Worm (Caenorhabditis elegans) whole organism, L3 larva: ENCODE measurements around the gene F27B3.8.

Experiments
- R02D3.7 ChIP-seq: fragments of 150-350 bp; optimal IDR thresholded peaks from 2 replicates; lab custom pipeline; 2014; ENCODE audit warnings: missing biosample characterization, missing genetic modification characterization
- ZK546.5 ChIP-seq: sonication (generic microtip); optimal IDR thresholded peaks from 2 replicates; lab custom pipeline; 2017; ENCODE audit warnings: missing biosample characterization, missing genetic modification characterization
- ama-1 ChIP-seq: fragments of 150-350 bp; optimal IDR thresholded peaks from 2 replicates; lab custom pipeline; 2018
- ceh-16 ChIP-seq: sonication (generic microtip); optimal IDR thresholded peaks from 2 replicates; lab custom pipeline; 2017; ENCODE audit warnings: missing biosample characterization, missing genetic modification characterization
- ceh-28 ChIP-seq: fragments of 150-350 bp; optimal IDR thresholded peaks from 2 replicates; lab custom pipeline; 2014; ENCODE audit warnings: missing biosample characterization, missing genetic modification reagents, missing genetic modification characterization
- daf-12 ChIP-seq: fragments of 150-350 bp; optimal IDR thresholded peaks from 2 replicates; lab custom pipeline; 2014; ENCODE audit warnings: missing biosample characterization, missing genetic modification reagents, missing genetic modification characterization
- egl-5 ChIP-seq: fragments of 150-350 bp; optimal IDR thresholded peaks from 2 replicates; lab custom pipeline; 2017; ENCODE audit warnings: missing biosample characterization, missing genetic modification reagents, missing genetic modification characterization, inconsistent platforms
- elt-1 ChIP-seq: fragments of 150-350 bp; optimal IDR thresholded peaks from 2 replicates; lab custom pipeline; 2014; ENCODE audit warnings: missing biosample characterization, missing genetic modification characterization
- elt-2 ChIP-seq: sonication (generic microtip); optimal IDR thresholded peaks from 2 replicates; lab custom pipeline; 2016; ENCODE audit warnings: missing genetic modification reagents, mild to moderate bottlenecking, missing genetic modification characterization, missing compliant biosample characterization
- elt-3 ChIP-seq, 3 experiments: fragments of 150-350 bp in 1 of 3; sonication (generic microtip) in 2 of 3; optimal IDR thresholded peaks; 2 replicates in 2 of 3; 4 replicates in 1 of 3; lab custom pipeline; 2014 to 2017; ENCODE audit warnings: missing biosample characterization in 3 of 3, missing genetic modification characterization in 3 of 3
- eor-1 ChIP-seq, 2 experiments: fragments of 150-350 bp; optimal IDR thresholded peaks; 2 replicates each; lab custom pipeline; 2014 to 2018; ENCODE audit warnings: missing biosample characterization in 2 of 2, missing genetic modification characterization in 2 of 2
- fkh-10 ChIP-seq: sonication (generic microtip); optimal IDR thresholded peaks from 2 replicates; lab custom pipeline; 2017; ENCODE audit warnings: missing biosample characterization, missing genetic modification reagents, missing genetic modification characterization
- fkh-2 ChIP-seq: fragments of 150-350 bp; optimal IDR thresholded peaks from 2 replicates; lab custom pipeline; 2014; ENCODE audit warnings: missing biosample characterization, missing genetic modification reagents, missing genetic modification characterization
- fos-1 ChIP-seq: fragments of 150-350 bp; optimal IDR thresholded peaks from 2 replicates; lab custom pipeline; 2014; ENCODE audit warnings: missing biosample characterization, missing genetic modification characterization
- hmg-11 ChIP-seq: sonication (generic microtip); optimal IDR thresholded peaks from 2 replicates; lab custom pipeline; 2016; ENCODE audit warnings: missing genetic modification characterization, missing compliant biosample characterization
- jun-1 ChIP-seq: fragments of 150-350 bp; optimal IDR thresholded peaks from 2 replicates; lab custom pipeline; 2014; ENCODE audit warnings: missing biosample characterization, missing genetic modification reagents, missing genetic modification characterization
- lin-15B ChIP-seq: fragments of 150-350 bp; optimal IDR thresholded peaks from 2 replicates; lab custom pipeline; 2014; ENCODE audit warnings: missing biosample characterization, missing genetic modification characterization
- lin-39 ChIP-seq: fragments of 150-350 bp; optimal IDR thresholded peaks from 2 replicates; lab custom pipeline; 2018; ENCODE audit warnings: missing biosample characterization, missing genetic modification reagents, missing genetic modification characterization
- mml-1 ChIP-seq: fragments of 150-350 bp; sonication (generic microtip); optimal IDR thresholded peaks from 3 replicates; lab custom pipeline; 2014; ENCODE audit warnings: missing biosample characterization, missing genetic modification characterization
- nfya-1 ChIP-seq: sonication (generic microtip); optimal IDR thresholded peaks from 2 replicates; lab custom pipeline; 2017; ENCODE audit warnings: missing genetic modification characterization, mild to moderate bottlenecking, missing compliant biosample characterization, antibody characterized with exemption, moderate library complexity; ENCODE audit not compliant: insufficient read depth
- nhr-12 ChIP-seq: fragments of 150-350 bp; optimal IDR thresholded peaks from 2 replicates; lab custom pipeline; 2014; ENCODE audit warnings: missing biosample characterization, missing genetic modification characterization
- nhr-25 ChIP-seq: sonication (generic microtip); optimal IDR thresholded peaks from 2 replicates; lab custom pipeline; 2017; ENCODE audit warnings: missing biosample characterization, missing genetic modification characterization
- nhr-43 ChIP-seq: sonication (generic microtip); optimal IDR thresholded peaks from 2 replicates; lab custom pipeline; 2016; ENCODE audit warnings: mild to moderate bottlenecking, missing genetic modification characterization, missing compliant biosample characterization; ENCODE audit not compliant: poor library complexity, severe bottlenecking
- nhr-77 ChIP-seq: fragments of 150-350 bp; optimal IDR thresholded peaks from 2 replicates; lab custom pipeline; 2014; ENCODE audit warnings: missing biosample characterization, missing genetic modification characterization
- pha-4 ChIP-seq: fragments of 150-350 bp; optimal IDR thresholded peaks from 2 replicates; lab custom pipeline; 2014; ENCODE audit warnings: missing biosample characterization, missing genetic modification reagents, missing genetic modification characterization
- skn-1 ChIP-seq: fragments of 150-350 bp; optimal IDR thresholded peaks from 2 replicates; lab custom pipeline; 2014; ENCODE audit warnings: missing biosample characterization, missing genetic modification characterization
- snpc-4 ChIP-seq: fragments of 150-350 bp; optimal IDR thresholded peaks from 2 replicates; lab custom pipeline; 2014; ENCODE audit warnings: missing biosample characterization, missing genetic modification characterization
- tbx-2 ChIP-seq: sonication (generic microtip); optimal IDR thresholded peaks from 2 replicates; lab custom pipeline; 2016; ENCODE audit warnings: mild to moderate bottlenecking, missing genetic modification characterization, missing compliant biosample characterization
- unc-39 ChIP-seq: sonication (generic microtip); optimal IDR thresholded peaks from 4 replicates; lab custom pipeline; 2017; ENCODE audit warnings: missing biosample characterization, missing genetic modification characterization
- ztf-11 ChIP-seq: fragments of 150-350 bp; optimal IDR thresholded peaks from 2 replicates; lab custom pipeline; 2014; ENCODE audit warnings: missing biosample characterization, missing genetic modification characterization
- ztf-4 ChIP-seq: fragments of 150-350 bp; optimal IDR thresholded peaks from 2 replicates; lab custom pipeline; 2014; ENCODE audit warnings: missing biosample characterization, missing genetic modification characterization

The F27B3.8 gene

DNA sequence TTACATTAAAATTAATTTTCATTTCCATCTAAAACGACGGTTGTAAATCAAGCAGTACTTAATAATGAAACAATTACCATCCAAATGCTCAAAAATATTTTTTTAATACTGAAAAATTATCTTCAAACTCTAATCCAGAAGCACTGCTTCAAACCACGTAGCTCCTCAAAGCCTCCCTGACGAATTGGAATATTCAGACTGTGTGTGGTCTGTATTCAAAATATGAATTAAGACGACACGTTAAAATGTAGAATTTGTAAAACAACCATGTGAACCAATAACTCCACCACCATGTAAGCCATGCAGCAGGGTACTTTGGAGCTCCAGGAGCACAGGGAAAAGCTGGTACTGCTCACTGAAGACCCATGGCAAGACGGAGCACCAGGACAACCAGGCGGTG, at the start of gene F27B3.8:
TSS of gene F27B3.8 (plus strand) at position 301 of the 400 bp plus-strand sequence.
- TF ChIP-seq ztf-11 (tag; lab: Kevin White, UChicago) (no peak), eor-1 (tag; optimal IDR thresholded peaks at IDR 0.05; lab: Kevin White, UChicago) (no peak), unc-39 (tag; lab: Kevin White, UChicago) (no peak), ceh-16 (tag; lab: Kevin White, UChicago) (no peak), ceh-28 (tag; lab: Kevin White, UChicago) (no peak), fkh-2 (tag; lab: Kevin White, UChicago) (no peak), elt-2 (tag; lab: Kevin White, UChicago) (no peak), R02D3.7 (tag; lab: Kevin White, UChicago) (no peak), nhr-25 (no peak), jun-1 (tag; lab: Kevin White, UChicago) (no peak), elt-3 (tag; optimal IDR thresholded peaks at IDR 0.05; lab: Kevin White, UChicago) (no peak), fos-1 (tag; lab: Kevin White, UChicago) (no peak), nhr-43 (no peak), pha-4 (tag; lab: Kevin White, UChicago) (no peak), mml-1 (no peak), nhr-77 (no peak), skn-1 (tag; lab: Kevin White, UChicago) (no peak), egl-5 (tag; lab: Kevin White, UChicago) (no peak), ztf-4 (tag; lab: Kevin White, UChicago) (no peak), lin-39 (no peak)

- TF ChIP-seq hmg-11 (tag; lab: Kevin White, UChicago) (no peak), unc-39 (tag; lab: Kevin White, UChicago) (no peak), elt-2 (tag; lab: Kevin White, UChicago) (no peak), ztf-11 (tag; lab: Kevin White, UChicago) (no peak)
These were observed 48.4 kb upstream of the F27B3.8 start, which contains the start of gene C09E7.11 for ce11 chrIII:6531099-6531498. Gene C09E7.11 (plus strand): TSS chrIII:6531399.

ce11 chrIII:6532647-6533046, 46.9 kb upstream of the F27B3.8 start, which contains the start of gene srxa-5:
Gene srxa-5 (plus strand): TSS chrIII:6532947.
- TF ChIP-seq daf-12 (tag; lab: Kevin White, UChicago) (no peak), nhr-12 (tag; lab: Kevin White, UChicago) (no peak)

DNA sequence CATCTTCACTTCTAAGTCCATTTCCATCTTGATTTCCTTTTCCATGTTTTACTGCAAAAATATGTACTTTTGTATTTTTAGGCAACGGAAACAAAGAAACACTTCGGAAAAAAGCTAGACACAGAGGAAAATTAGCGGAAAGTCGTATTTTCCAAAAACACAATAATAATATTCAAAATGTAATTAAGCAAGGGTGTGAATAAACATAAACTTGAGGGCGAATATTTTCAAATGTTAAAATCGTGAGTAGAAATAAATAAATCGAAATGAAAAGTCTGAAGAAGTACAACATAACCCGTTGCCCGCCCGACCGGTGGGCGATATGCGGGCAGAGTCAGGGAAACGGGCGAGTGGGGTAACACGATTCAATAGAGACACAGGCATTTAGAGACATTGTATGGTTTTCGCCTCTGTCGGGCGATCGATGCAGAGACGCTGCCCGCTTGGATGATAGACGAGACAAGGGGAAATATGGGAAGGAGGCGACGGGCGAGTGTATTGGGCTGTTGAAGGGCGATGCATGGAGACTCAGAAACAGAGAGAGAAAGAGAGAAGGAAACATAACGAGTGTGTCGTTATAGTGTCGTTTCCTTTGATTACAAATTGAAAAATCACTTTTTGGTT, 42.4 kb upstream of the F27B3.8 start, which contains the start of gene C09E7.4:
TSS of gene C09E7.4 (minus strand) at position 51 of the 624 bp plus-strand sequence.
- TF ChIP-seq nhr-43 (no peak), tbx-2 (no peak), lin-15B (tag; lab: Kevin White, UChicago) (peak; percentile 3), R02D3.7 (tag; lab: Kevin White, UChicago) (no peak), fos-1 (tag; lab: Kevin White, UChicago) (no peak), nhr-25 (no peak), eor-1 (tag; optimal IDR thresholded peaks at IDR 0.05; lab: Kevin White, UChicago) (no peak), ceh-28 (tag; lab: Kevin White, UChicago) (peak; percentile 29), elt-2 (tag; lab: Kevin White, UChicago) (peak; percentile 29), ceh-16 (tag; lab: Kevin White, UChicago) (no peak), snpc-4 (tag; lab: Kevin White, UChicago) (no peak), mml-1 (no peak), pha-4 (tag; lab: Kevin White, UChicago) (peak; percentile 29), elt-3 (tag; optimal IDR thresholded peaks at IDR 0.05; lab: Kevin White, UChicago) (no peak), ama-1 (lab: Kevin White, UChicago) (no peak), fkh-10 (no peak), nfya-1 (peak; percentile 52), ZK546.5 (tag; lab: Kevin White, UChicago) (no peak), unc-39 (tag; lab: Kevin White, UChicago) (no peak)

DNA sequence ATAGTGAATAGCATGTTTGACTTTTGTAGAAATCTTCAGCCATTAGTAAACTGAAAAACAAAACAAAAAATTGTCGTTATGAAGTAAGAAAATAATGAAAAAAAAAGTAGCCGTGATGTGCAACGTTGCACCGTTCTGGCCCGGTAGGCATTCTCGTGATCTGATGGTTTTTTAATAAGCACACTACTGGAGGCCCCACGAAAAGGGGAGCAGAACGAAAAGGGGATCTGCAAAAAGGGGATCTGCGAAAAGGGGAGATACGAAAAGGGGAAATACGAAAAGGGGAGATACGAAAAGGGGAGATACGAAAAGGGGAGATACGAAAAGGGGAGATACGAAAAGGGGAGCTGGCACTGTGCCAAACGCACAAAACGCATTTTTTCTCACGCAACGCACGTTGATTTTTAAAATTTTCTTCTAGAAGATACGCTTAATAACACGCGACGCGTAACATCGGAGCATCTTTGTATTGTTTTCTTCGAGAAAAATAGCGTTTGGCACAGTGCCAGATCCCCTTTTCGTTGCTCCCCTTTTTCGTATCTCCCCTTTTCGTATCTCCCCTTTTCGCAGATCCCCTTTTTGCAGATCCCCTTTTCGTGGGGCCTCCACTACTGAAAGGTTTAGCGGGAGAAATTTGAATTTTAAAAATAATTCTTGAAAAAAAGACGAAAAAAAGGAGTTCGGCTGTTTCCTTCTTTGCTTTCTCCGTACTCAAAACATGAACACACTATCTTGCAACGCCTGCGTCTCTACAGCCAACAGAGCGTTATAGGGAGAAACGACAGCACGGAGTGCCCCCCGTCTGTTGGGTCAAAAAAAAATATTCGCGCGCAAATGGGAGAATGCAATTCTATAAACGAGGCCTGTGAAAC, 28.1 kb upstream of the F27B3.8 start, which contains the start of gene C09E7.7:
TSS of gene C09E7.7 (minus strand) at position 57 of the 872 bp plus-strand sequence.
- TF ChIP-seq nhr-25 (peak; percentile 15), nhr-43 (peak; percentile 63), lin-15B (tag; lab: Kevin White, UChicago) (peak; percentile 21), hmg-11 (tag; lab: Kevin White, UChicago) (peak; percentile 11), elt-1 (tag; lab: Kevin White, UChicago) (peak; percentile 36), pha-4 (tag; lab: Kevin White, UChicago) (peak; percentile 30), elt-2 (tag; lab: Kevin White, UChicago) (peak; percentile 16), tbx-2 (peak; percentile 21), snpc-4 (tag; lab: Kevin White, UChicago) (peak; percentile 25), fkh-10 (peak; percentile 2), ceh-28 (tag; lab: Kevin White, UChicago) (peak; percentile 0), nfya-1 (peak; percentile 50)
